Worm (Caenorhabditis elegans): ENCODE measurements around the gene ztf-13.

The ztf-13 gene

DNA sequence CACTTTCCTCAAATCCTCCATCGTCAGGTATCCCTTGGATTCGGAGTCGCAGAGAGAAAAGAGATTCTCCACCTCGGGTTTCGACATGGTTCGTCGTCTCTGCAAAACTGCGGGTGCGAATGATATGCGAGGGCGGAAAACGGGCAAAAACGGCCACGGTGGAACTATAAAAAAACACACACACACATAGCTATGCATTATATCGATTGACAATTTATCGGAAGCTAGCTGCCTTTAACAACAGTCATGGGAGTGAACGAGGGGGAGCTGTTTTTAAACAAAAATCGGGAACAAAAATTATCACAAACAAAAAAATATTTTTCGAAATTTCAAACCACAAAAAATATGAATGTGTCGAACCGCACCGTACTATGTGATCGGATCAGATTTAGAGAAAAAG, 42.7 kb downstream of the ztf-13 start, which contains the start of gene rsef-1:
rsef-1 (minus strand) TSS at position 101 of the 400 bp plus-strand sequence.
- TF ChIP-seq mep-1 (tag; optimal IDR thresholded peaks at IDR 0.05): no peak
- TF ChIP-seq sptf-1 (tag; optimal IDR thresholded peaks at IDR 0.05): no peak
- TF ChIP-seq ceh-43 (GFP tag; optimal IDR thresholded peaks at IDR 0.05): no peak
- TF ChIP-seq M03D4.4 (tag; optimal IDR thresholded peaks at IDR 0.05): no peak
- no peak for TF ChIP-seq hlh-1 (tag; optimal IDR thresholded peaks at IDR 0.05)
- no peak for TF ChIP-seq elt-3 (tag; optimal IDR thresholded peaks at IDR 0.05)
- no peak for TF ChIP-seq unc-39 (tag; optimal IDR thresholded peaks at IDR 0.05)
- no peak for TF ChIP-seq elt-1 (tag; optimal IDR thresholded peaks at IDR 0.05; ENCODE audit: borderline replicate concordance, insufficient read depth)
- no peak for TF ChIP-seq mls-2 (tag; optimal IDR thresholded peaks at IDR 0.05)
- TF ChIP-seq lin-13 (tag; optimal IDR thresholded peaks at IDR 0.05): no peak
- TF ChIP-seq lsy-2 (tag; optimal IDR thresholded peaks at IDR 0.05): no peak

DNA sequence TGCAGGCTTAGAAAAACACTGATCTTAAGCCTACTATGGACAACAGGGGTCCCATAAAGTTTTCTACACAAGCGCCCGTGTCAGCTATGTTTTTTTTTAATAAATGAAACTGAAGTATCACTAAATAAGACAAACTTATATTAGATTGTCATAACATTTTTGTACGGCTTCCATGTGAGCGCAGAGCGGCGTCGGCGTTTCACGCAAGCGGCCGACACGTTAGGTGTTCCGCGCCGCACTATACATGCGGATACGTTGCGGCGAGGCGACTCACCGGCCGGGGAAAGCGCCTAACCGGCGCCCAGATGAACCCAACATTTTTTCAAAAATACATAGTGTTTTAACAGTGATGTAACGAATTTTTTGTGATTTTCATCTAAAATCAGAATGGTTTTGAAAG, 44.3 kb downstream of the ztf-13 start:
- TF ChIP-seq lsy-2 (tag; optimal IDR thresholded peaks at IDR 0.05): no peak
- TF ChIP-seq snpc-4 (tag; optimal IDR thresholded peaks at IDR 0.05): no peak
- no peak for TF ChIP-seq sem-2 (GFP tag; optimal IDR thresholded peaks at IDR 0.05)
- no peak for TF ChIP-seq zip-8 (tag; optimal IDR thresholded peaks at IDR 0.05)
- TF ChIP-seq M03D4.4 (tag; optimal IDR thresholded peaks at IDR 0.05): no peak
- no peak for TF ChIP-seq sptf-1 (tag; optimal IDR thresholded peaks at IDR 0.05)
- TF ChIP-seq nhr-76 (tag; optimal IDR thresholded peaks at IDR 0.05): no peak
- no peak for TF ChIP-seq lin-32 (GFP tag; optimal IDR thresholded peaks at IDR 0.05)
- TF ChIP-seq ces-1 (GFP tag; optimal IDR thresholded peaks at IDR 0.05): no peak
- no peak for TF ChIP-seq lin-13 (tag; optimal IDR thresholded peaks at IDR 0.05)
- TF ChIP-seq nhr-2 (tag; optimal IDR thresholded peaks at IDR 0.05): no peak
- TF ChIP-seq pha-4 (tag; optimal IDR thresholded peaks at IDR 0.05): no peak
- TF ChIP-seq ceh-43 (GFP tag; optimal IDR thresholded peaks at IDR 0.05): no peak
- TF ChIP-seq drap-1 (GFP tag; optimal IDR thresholded peaks at IDR 0.05): no peak
- no peak for TF ChIP-seq ham-2 (GFP tag; optimal IDR thresholded peaks at IDR 0.05)
- no peak for TF ChIP-seq bed-3 (GFP tag; optimal IDR thresholded peaks at IDR 0.05)
- TF ChIP-seq mls-2 (tag; optimal IDR thresholded peaks at IDR 0.05): no peak
- no peak for TF ChIP-seq nhr-12 (tag; optimal IDR thresholded peaks at IDR 0.05)
- TF ChIP-seq nhr-28 (tag; optimal IDR thresholded peaks at IDR 0.05): no peak

DNA sequence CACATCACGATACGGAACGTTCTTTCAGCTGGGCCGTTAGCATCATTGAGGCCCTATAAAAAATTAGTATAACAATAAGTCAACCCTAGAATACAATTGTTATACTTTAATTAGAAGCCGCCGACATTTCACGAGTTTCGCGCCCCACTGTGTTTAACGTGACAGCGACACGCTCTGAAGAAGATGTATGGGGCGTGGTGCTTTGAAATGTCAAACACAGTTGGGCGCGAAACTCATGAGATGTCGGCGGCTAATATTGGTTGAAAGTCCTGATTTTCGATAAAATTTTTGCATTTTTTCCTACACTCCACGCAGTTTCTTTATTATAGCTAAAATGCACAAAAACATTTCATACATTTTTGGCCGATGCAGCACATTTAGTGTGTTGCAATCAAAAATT, 45.9 kb downstream of the ztf-13 start:
- TF ChIP-seq mls-2 (tag; optimal IDR thresholded peaks at IDR 0.05) (no peak), nhr-2 (tag; optimal IDR thresholded peaks at IDR 0.05) (no peak), mab-5 (tag; optimal IDR thresholded peaks at IDR 0.05) (no peak), sptf-1 (tag; optimal IDR thresholded peaks at IDR 0.05) (no peak), elt-3 (tag; optimal IDR thresholded peaks at IDR 0.05) (no peak), ces-1 (GFP tag; optimal IDR thresholded peaks at IDR 0.05) (no peak), unc-120 (tag; optimal IDR thresholded peaks at IDR 0.05; ENCODE audit: poor library complexity, severe bottlenecking) (no peak), nhr-237 (tag; optimal IDR thresholded peaks at IDR 0.05) (no peak), ceh-39 (tag; optimal IDR thresholded peaks at IDR 0.05) (no peak), mep-1 (tag; optimal IDR thresholded peaks at IDR 0.05) (no peak), sem-2 (GFP tag; optimal IDR thresholded peaks at IDR 0.05) (no peak), elt-1 (tag; optimal IDR thresholded peaks at IDR 0.05; ENCODE audit: borderline replicate concordance, insufficient read depth) (no peak), pha-4 (tag; optimal IDR thresholded peaks at IDR 0.05) (no peak), flh-1 (GFP tag; optimal IDR thresholded peaks at IDR 0.05) (no peak)

DNA sequence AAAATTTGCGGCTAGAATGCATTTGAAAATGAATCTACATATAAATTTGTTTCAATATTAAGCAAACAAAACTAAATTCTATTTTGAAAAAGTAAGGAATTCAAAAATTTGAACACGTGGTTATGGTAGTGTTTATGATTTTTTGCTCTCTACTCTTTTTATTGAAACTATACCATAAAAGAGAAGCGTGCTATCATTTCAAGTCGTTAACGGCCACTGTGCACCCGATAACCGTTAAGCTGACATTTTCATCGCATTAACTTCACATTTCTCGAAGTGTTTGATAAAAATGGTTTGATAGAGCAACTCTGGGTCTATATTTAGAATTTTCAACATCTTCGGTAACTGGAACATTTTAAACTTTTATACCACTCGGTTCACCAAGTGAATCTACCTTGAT, 47.2 kb downstream of the ztf-13 start, which contains the start of gene twk-26:
twk-26 (minus strand) TSS at position 23 of the 400 bp plus-strand sequence.
- TF ChIP-seq elt-3 (tag; optimal IDR thresholded peaks at IDR 0.05) (no peak), elt-1 (tag; optimal IDR thresholded peaks at IDR 0.05; ENCODE audit: borderline replicate concordance, insufficient read depth) (no peak), nhr-28 (tag; optimal IDR thresholded peaks at IDR 0.05) (no peak), unc-120 (tag; optimal IDR thresholded peaks at IDR 0.05; ENCODE audit: poor library complexity, severe bottlenecking) (no peak), unc-39 (tag; optimal IDR thresholded peaks at IDR 0.05) (no peak), nhr-237 (tag; optimal IDR thresholded peaks at IDR 0.05) (no peak), nhr-12 (tag; optimal IDR thresholded peaks at IDR 0.05) (no peak), ham-2 (GFP tag; optimal IDR thresholded peaks at IDR 0.05) (no peak), lin-32 (GFP tag; optimal IDR thresholded peaks at IDR 0.05) (no peak), unc-62 (GFP tag; optimal IDR thresholded peaks at IDR 0.05) (no peak), cnd-1 (tag; optimal IDR thresholded peaks at IDR 0.05) (no peak), hlh-1 (tag; optimal IDR thresholded peaks at IDR 0.05) (no peak), lin-13 (tag; optimal IDR thresholded peaks at IDR 0.05) (no peak), nhr-76 (tag; optimal IDR thresholded peaks at IDR 0.05) (no peak)

DNA sequence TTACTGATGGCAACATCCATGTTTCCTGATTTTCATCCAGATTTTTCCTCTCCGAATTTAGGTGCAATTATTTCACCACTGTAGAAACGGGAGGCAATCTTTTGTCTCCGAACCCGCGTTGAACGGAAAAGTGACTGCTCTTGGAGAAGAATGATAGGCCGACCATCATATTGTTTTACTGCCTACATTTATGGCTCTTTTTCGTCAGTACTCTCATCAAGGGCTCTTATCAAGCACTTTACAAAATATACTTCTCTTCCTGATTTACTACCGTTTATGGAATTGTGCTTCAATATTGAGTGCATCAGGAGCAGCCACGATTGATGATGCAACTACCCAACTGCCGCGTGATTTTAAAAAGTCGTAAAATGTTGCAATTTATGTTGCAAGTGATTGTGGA, 47.6 kb downstream of the ztf-13 start:
- TF ChIP-seq unc-62 (GFP tag; optimal IDR thresholded peaks at IDR 0.05) (no peak), nhr-76 (tag; optimal IDR thresholded peaks at IDR 0.05) (no peak), cnd-1 (tag; optimal IDR thresholded peaks at IDR 0.05) (no peak), ces-1 (GFP tag; optimal IDR thresholded peaks at IDR 0.05) (no peak), nhr-237 (tag; optimal IDR thresholded peaks at IDR 0.05) (no peak), ceh-83 (GFP tag; optimal IDR thresholded peaks at IDR 0.05) (no peak)

Measured in whole organism, mixed stage, embryonic.